Worm (Caenorhabditis elegans) whole organism, midembryonic: ENCODE data around the gene srx-66.

Experiments
- T22C8.4 ChIP-seq: fragments of 200-800 bp; sonication (Bioruptor generic); IDR thresholded peaks from 2 replicates; pipeline ENCODE4 v1.3.6; 2022; ENCODE audit warnings: missing genetic modification characterization, missing compliant biosample characterization
- cog-1 ChIP-seq: sonication (generic microtip); optimal IDR thresholded peaks from 2 replicates; lab custom pipeline; 2016; ENCODE audit warnings: missing genetic modification characterization, missing compliant biosample characterization
- flt-1 ChIP-seq: fragments of 200-800 bp; sonication (Bioruptor generic); IDR thresholded peaks from 2 replicates; pipeline ENCODE4 v1.3.6; 2022; ENCODE audit warnings: missing genetic modification characterization, missing compliant biosample characterization
- klf-2 ChIP-seq: fragments of 200-800 bp; sonication (Bioruptor generic); conservative IDR thresholded peaks from 2 replicates; pipeline ENCODE4 v1.3.6; 2022; ENCODE audit warnings: missing genetic modification reagents, missing genetic modification characterization, missing compliant biosample characterization
- med-1 ChIP-seq: sonication (generic microtip); optimal IDR thresholded peaks from 2 replicates; lab custom pipeline; 2017; ENCODE audit warnings: missing genetic modification characterization, mild to moderate bottlenecking, missing compliant biosample characterization, antibody characterized with exemption, missing genetic modification reagents; ENCODE audit not compliant: insufficient read depth
- ref-1 ChIP-seq: fragments of 200-800 bp; sonication (Bioruptor generic); conservative IDR thresholded peaks from 2 replicates; pipeline ENCODE4 v1.3.6; 2022; ENCODE audit warnings: missing genetic modification reagents, missing genetic modification characterization, missing compliant biosample characterization
- tab-1 ChIP-seq: fragments of 200-800 bp; sonication (Bioruptor generic); IDR thresholded peaks from 2 replicates; pipeline ENCODE4 v1.3.6; 2022; ENCODE audit warnings: missing genetic modification characterization, missing compliant biosample characterization
- ztf-23 ChIP-seq: fragments of 200-800 bp; sonication (Bioruptor generic); IDR thresholded peaks from 2 replicates; pipeline ENCODE4 v1.3.6; 2022; ENCODE audit warnings: missing genetic modification reagents, missing genetic modification characterization, missing compliant biosample characterization
- ztf-29 ChIP-seq: fragments of 200-800 bp; sonication (Bioruptor generic); IDR thresholded peaks from 2 replicates; pipeline ENCODE4 v1.3.6; 2022; ENCODE audit warnings: missing genetic modification reagents, missing genetic modification characterization, missing compliant biosample characterization

srx-66 gene

ce11 chrV:3919289-3919688, at the start of gene srx-66:
Gene srx-66, plus strand, starts transcription at chrV:3919589.
- TF ChIP-seq cog-1 (no peak), T22C8.4 (GFP tag; lab: Robert Waterston, UW) (no peak), flt-1 (GFP tag; lab: Robert Waterston, UW) (no peak), ztf-23 (GFP tag; lab: Robert Waterston, UW) (no peak)

ce11 chrV:3870359-3870758, 49.0 kb upstream of the srx-66 start:
- no peak for TF ChIP-seq cog-1
- TF ChIP-seq flt-1 (GFP tag; lab: Robert Waterston, UW), result no peak
- no peak for TF ChIP-seq ztf-29 (GFP tag; lab: Robert Waterston, UW)
- no peak for TF ChIP-seq ref-1 (GFP tag; lab: Robert Waterston, UW)
- no peak for TF ChIP-seq ztf-23 (GFP tag; lab: Robert Waterston, UW)
- no peak for TF ChIP-seq T22C8.4 (GFP tag; lab: Robert Waterston, UW)
- no peak for TF ChIP-seq med-1 (GFP tag; lab: Kevin White, UChicago)
- no peak for TF ChIP-seq tab-1 (GFP tag; lab: Robert Waterston, UW)

ce11 chrV:3874102-3874744, 45.2 kb upstream of the srx-66 start, which contains the start of gene nhr-158:
Gene nhr-158, minus strand, starts transcription at chrV:3874152.
- TF ChIP-seq cog-1, result no peak

- TF ChIP-seq tab-1 (GFP tag; lab: Robert Waterston, UW) (no peak), T22C8.4 (GFP tag; lab: Robert Waterston, UW) (no peak)
Measured at ce11 chrV:3877242-3877641, 42.1 kb upstream of the srx-66 start.

ce11 chrV:3878223-3878622, 41.2 kb upstream of the srx-66 start, which contains the start of gene nhr-159:
Gene nhr-159, minus strand, starts transcription at chrV:3878323.
- TF ChIP-seq med-1 (GFP tag; lab: Kevin White, UChicago), result no peak
- TF ChIP-seq tab-1 (GFP tag; lab: Robert Waterston, UW), result no peak
- TF ChIP-seq T22C8.4 (GFP tag; lab: Robert Waterston, UW), result no peak
- TF ChIP-seq ztf-23 (GFP tag; lab: Robert Waterston, UW), result no peak
- TF ChIP-seq flt-1 (GFP tag; lab: Robert Waterston, UW), result no peak
- no peak for TF ChIP-seq ref-1 (GFP tag; lab: Robert Waterston, UW)
- no peak for TF ChIP-seq klf-2 (GFP tag; lab: Robert Waterston, UW)
- TF ChIP-seq cog-1, result no peak
- TF ChIP-seq ztf-29 (GFP tag; lab: Robert Waterston, UW), result no peak

ce11 chrV:3884550-3884949, 34.8 kb upstream of the srx-66 start:
- TF ChIP-seq med-1 (GFP tag; lab: Kevin White, UChicago), result no peak
- no peak for TF ChIP-seq tab-1 (GFP tag; lab: Robert Waterston, UW)
- TF ChIP-seq cog-1, result no peak
- TF ChIP-seq ref-1 (GFP tag; lab: Robert Waterston, UW), result no peak
- no peak for TF ChIP-seq flt-1 (GFP tag; lab: Robert Waterston, UW)
- no peak for TF ChIP-seq klf-2 (GFP tag; lab: Robert Waterston, UW)
- TF ChIP-seq ztf-23 (GFP tag; lab: Robert Waterston, UW), result no peak
- no peak for TF ChIP-seq T22C8.4 (GFP tag; lab: Robert Waterston, UW)
- no peak for TF ChIP-seq ztf-29 (GFP tag; lab: Robert Waterston, UW)

- TF ChIP-seq klf-2 (GFP tag; lab: Robert Waterston, UW), result no peak
- no peak for TF ChIP-seq flt-1 (GFP tag; lab: Robert Waterston, UW)
- TF ChIP-seq med-1 (GFP tag; lab: Kevin White, UChicago), result no peak
- no peak for TF ChIP-seq ztf-23 (GFP tag; lab: Robert Waterston, UW)
- no peak for TF ChIP-seq tab-1 (GFP tag; lab: Robert Waterston, UW)
- no peak for TF ChIP-seq T22C8.4 (GFP tag; lab: Robert Waterston, UW)
- TF ChIP-seq ztf-29 (GFP tag; lab: Robert Waterston, UW), result no peak
- TF ChIP-seq ref-1 (GFP tag; lab: Robert Waterston, UW), result no peak
- TF ChIP-seq cog-1, result no peak
Measured at ce11 chrV:3886104-3886503, 33.3 kb upstream of the srx-66 start, which contains the start of gene nhr-124. Gene nhr-124, minus strand, starts transcription at chrV:3886204.

ce11 chrV:3889113-3889512, 30.3 kb upstream of the srx-66 start, which contains the start of gene C17E7.13:
Gene C17E7.13, minus strand, starts transcription at chrV:3889288.
- TF ChIP-seq ref-1 (GFP tag; lab: Robert Waterston, UW) (no peak), T22C8.4 (GFP tag; lab: Robert Waterston, UW) (no peak), ztf-23 (GFP tag; lab: Robert Waterston, UW) (no peak), med-1 (GFP tag; lab: Kevin White, UChicago) (no peak), ztf-29 (GFP tag; lab: Robert Waterston, UW) (no peak), flt-1 (GFP tag; lab: Robert Waterston, UW) (no peak), cog-1 (no peak), klf-2 (GFP tag; lab: Robert Waterston, UW) (no peak)

- TF ChIP-seq cog-1, result no peak
- TF ChIP-seq tab-1 (GFP tag; lab: Robert Waterston, UW), result no peak
- no peak for TF ChIP-seq med-1 (GFP tag; lab: Kevin White, UChicago)
- no peak for TF ChIP-seq ztf-29 (GFP tag; lab: Robert Waterston, UW)
- no peak for TF ChIP-seq flt-1 (GFP tag; lab: Robert Waterston, UW)
- no peak for TF ChIP-seq ref-1 (GFP tag; lab: Robert Waterston, UW)
- TF ChIP-seq ztf-23 (GFP tag; lab: Robert Waterston, UW), result no peak
- no peak for TF ChIP-seq klf-2 (GFP tag; lab: Robert Waterston, UW)
- no peak for TF ChIP-seq T22C8.4 (GFP tag; lab: Robert Waterston, UW)
Measured at ce11 chrV:3890761-3891160, 28.6 kb upstream of the srx-66 start, which contains the start of gene C17E7.9. Gene C17E7.9, minus strand, starts transcription at chrV:3890861.

ce11 chrV:3891919-3892318, 27.5 kb upstream of the srx-66 start, which contains the start of gene C17E7.12:
Gene C17E7.12, minus strand, starts transcription at chrV:3892019.
- TF ChIP-seq ztf-23 (GFP tag; lab: Robert Waterston, UW), result no peak
- no peak for TF ChIP-seq ztf-29 (GFP tag; lab: Robert Waterston, UW)
- TF ChIP-seq klf-2 (GFP tag; lab: Robert Waterston, UW), result no peak
- TF ChIP-seq T22C8.4 (GFP tag; lab: Robert Waterston, UW), result no peak
- TF ChIP-seq med-1 (GFP tag; lab: Kevin White, UChicago), result no peak
- no peak for TF ChIP-seq cog-1
- TF ChIP-seq ref-1 (GFP tag; lab: Robert Waterston, UW), result no peak
- no peak for TF ChIP-seq flt-1 (GFP tag; lab: Robert Waterston, UW)
- TF ChIP-seq tab-1 (GFP tag; lab: Robert Waterston, UW), result no peak
